Worm (Caenorhabditis elegans): ENCODE data around the gene F20G2.6.

DNA sequence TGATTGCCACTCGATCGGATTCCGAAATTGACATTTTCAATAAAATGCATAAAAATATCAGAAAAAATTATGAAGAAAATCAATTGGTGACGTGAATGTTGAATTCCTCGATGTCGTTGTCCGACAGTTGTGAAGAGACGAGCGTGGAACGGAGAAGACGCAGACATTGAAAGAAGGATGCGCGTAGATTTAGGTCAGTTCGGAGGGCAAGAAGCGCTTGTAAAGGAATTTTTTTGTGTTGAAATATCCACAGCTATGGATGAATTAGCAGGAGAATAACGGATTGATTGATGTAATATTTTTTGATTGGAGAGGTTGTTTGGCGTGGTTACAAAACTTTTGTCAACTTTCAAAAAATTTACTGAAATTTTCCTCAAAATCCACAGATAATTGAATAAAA, 5.5 kb downstream of the F20G2.6 start, which contains the start of gene F20G2.3:
- TF ChIP-seq nhr-6 (tag; optimal IDR thresholded peaks at IDR 0.05) (no peak), elt-3 (tag; optimal IDR thresholded peaks at IDR 0.05) (no peak), ZK546.5 (tag; optimal IDR thresholded peaks at IDR 0.05) (no peak), ama-1 (optimal IDR thresholded peaks at IDR 0.05) (no peak), lsy-2 (tag; optimal IDR thresholded peaks at IDR 0.05) (no peak), egl-27 (tag; optimal IDR thresholded peaks at IDR 0.05) (no peak), unc-62 (GFP tag; optimal IDR thresholded peaks at IDR 0.05) (no peak), gmeb-1 (tag; optimal IDR thresholded peaks at IDR 0.05) (no peak)
